Worm (Caenorhabditis elegans): Measurements from ENCODE around the gene W07A12.8.

W07A12.8 gene

ce11 chrII:9211684-9212083, 46.1 kb upstream of the W07A12.8 start (continued):
- TF ChIP-seq nhr-90 (tag; optimal IDR thresholded peaks at IDR 0.05) (peak; percentile 65), F23B12.7 (tag; optimal IDR thresholded peaks at IDR 0.05; ENCODE audit: insufficient read depth) (peak; percentile 67), mel-28 (tag; optimal IDR thresholded peaks at IDR 0.05; ENCODE audit: borderline replicate concordance) (no peak), hmg-20 (GFP tag; IDR thresholded peaks at IDR 0.05) (peak; percentile 68; the same call in 1 of the 2 replicates), ztf-18 (tag; optimal IDR thresholded peaks at IDR 0.05) (peak; percentile 53), snpc-3.4 (tag; optimal IDR thresholded peaks at IDR 0.05) (peak; percentile 75), snpc-4 (GFP tag; optimal IDR thresholded peaks at IDR 0.05) (peak; percentile 90), snpc-4 (tag; optimal IDR thresholded peaks at IDR 0.05) (peak; percentile 95 to 97 (median 96)), zim-3 (tag; optimal IDR thresholded peaks at IDR 0.05) (no peak), ztf-28 (GFP tag; IDR thresholded peaks at IDR 0.05) (0 out of 2 replicates have a peak, but pooled peaks have one; percentile 12), F49E8.2 (tag; optimal IDR thresholded peaks at IDR 0.05; ENCODE audit: insufficient read depth) (peak; percentile 46), lsl-1 (GFP tag; optimal IDR thresholded peaks at IDR 0.05) (peak; percentile 67), repo-1 (tag; optimal IDR thresholded peaks at IDR 0.05) (peak; percentile 57)

- TF ChIP-seq ztf-18 (tag; optimal IDR thresholded peaks at IDR 0.05) = no peak
- no peak for TF ChIP-seq sea-2 (GFP tag; IDR thresholded peaks at IDR 0.05)
- TF ChIP-seq pbrm-1 (GFP tag; IDR thresholded peaks at IDR 0.05) = no peak
- TF ChIP-seq B0261.1 (tag; optimal IDR thresholded peaks at IDR 0.05) = no peak
- no peak for TF ChIP-seq mel-28 (tag; optimal IDR thresholded peaks at IDR 0.05; ENCODE audit: borderline replicate concordance)
- no peak for TF ChIP-seq ztf-3 (GFP tag; optimal IDR thresholded peaks at IDR 0.05)
- TF ChIP-seq B0336.3 (GFP tag; IDR thresholded peaks at IDR 0.05) = no peak
- no peak for TF ChIP-seq nfyb-1 (GFP tag; IDR thresholded peaks at IDR 0.05)
- no peak for TF ChIP-seq K11D2.4 (GFP tag; IDR thresholded peaks at IDR 0.05)
- no peak for TF ChIP-seq zim-3 (tag; optimal IDR thresholded peaks at IDR 0.05)
- no peak for TF ChIP-seq ceh-79 (tag; optimal IDR thresholded peaks at IDR 0.05)
These were observed 44.5 kb upstream of the W07A12.8 start, which contains the start of gene ZK1067.4 for ce11 chrII:9210076-9210475. Gene ZK1067.4 (plus strand): TSS chrII:9210376.

ce11 chrII:9197212-9197611, 31.6 kb upstream of the W07A12.8 start, which contains the start of gene let-23:
Gene let-23 (plus strand): TSS chrII:9197512.
- TF ChIP-seq ztf-6 (GFP tag; IDR thresholded peaks at IDR 0.05) (no peak), ceh-91 (GFP tag; IDR thresholded peaks at IDR 0.05) (no peak), snpc-1.1 (tag; optimal IDR thresholded peaks at IDR 0.05; ENCODE audit: insufficient read depth) (no peak), lsl-1 (GFP tag; optimal IDR thresholded peaks at IDR 0.05) (no peak), T07F8.4 (tag; optimal IDR thresholded peaks at IDR 0.05) (no peak), snpc-1.3 (tag; optimal IDR thresholded peaks at IDR 0.05; ENCODE audit: insufficient read depth) (no peak), ceh-58 (GFP tag; IDR thresholded peaks at IDR 0.05) (no peak), hmg-20 (GFP tag; IDR thresholded peaks at IDR 0.05) (no peak), K12H6.12 (tag; optimal IDR thresholded peaks at IDR 0.05) (no peak), mel-28 (tag; optimal IDR thresholded peaks at IDR 0.05; ENCODE audit: borderline replicate concordance) (no peak)

- TF ChIP-seq ztf-28 (GFP tag; IDR thresholded peaks at IDR 0.05) (no peak), C17E4.6 (GFP tag; IDR thresholded peaks at IDR 0.05) (no peak), B0336.3 (GFP tag; IDR thresholded peaks at IDR 0.05) (no peak), snpc-4 (GFP tag; optimal IDR thresholded peaks at IDR 0.05) (no peak), snpc-4 (tag; optimal IDR thresholded peaks at IDR 0.05) (peak in 1 of 4 experiments; percentile 1), ZK185.1 (tag; optimal IDR thresholded peaks at IDR 0.05; ENCODE audit: poor library complexity, severe bottlenecking) (no peak), let-607 (tag; optimal IDR thresholded peaks at IDR 0.05) (peak in 1 of 2 experiments; percentile 17), hrde-1 (tag; optimal IDR thresholded peaks at IDR 0.05; ENCODE audit: borderline replicate concordance) (no peak), lsy-27 (tag; optimal IDR thresholded peaks at IDR 0.05; ENCODE audit: borderline replicate concordance, insufficient read depth) (no peak), ceh-58 (GFP tag; IDR thresholded peaks at IDR 0.05) (no peak), B0035.1 (tag; optimal IDR thresholded peaks at IDR 0.05) (no peak), nhr-80 (tag; optimal IDR thresholded peaks at IDR 0.05) (peak; percentile 85), F57C9.4 (tag; optimal IDR thresholded peaks at IDR 0.05) (no peak), Y67H2A.10 (GFP tag; conservative IDR thresholded peaks at IDR 0.05) (no peak), madf-8 (GFP tag; conservative IDR thresholded peaks at IDR 0.05) (no peak), akir-1 (GFP tag; optimal IDR thresholded peaks at IDR 0.05) (no peak), let-526 (GFP tag; IDR thresholded peaks at IDR 0.05) (no peak), lsl-1 (GFP tag; optimal IDR thresholded peaks at IDR 0.05) (no peak), nfyb-1 (GFP tag; IDR thresholded peaks at IDR 0.05) (no peak), lin-40 (tag; optimal IDR thresholded peaks at IDR 0.05) (no peak)
These were observed 30.7 kb upstream of the W07A12.8 start for ce11 chrII:9196325-9196724.
